Fruit fly (Drosophila melanogaster) Kc167 (cell line): ENCODE data around the gene CG6985.
A peak's percentile ranks its signal among the peaks of the same experiment; 100 is the strongest.

ENCODE experiments used
- Myc ChIP-seq: fragments of >200 bp; optimal IDR thresholded peaks from 2 replicates; lab custom pipeline; 2017; ENCODE audit warnings: missing external identifiers
- Sin3A ChIP-seq: fragments of >200 bp; optimal IDR thresholded peaks from 2 replicates; lab custom pipeline; 2018; ENCODE audit warnings: missing external identifiers
- h ChIP-seq: fragments of >200 bp; optimal IDR thresholded peaks from 3 replicates; lab custom pipeline; 2018; ENCODE audit warnings: missing external identifiers
- insv ChIP-seq: fragments of >200 bp; optimal IDR thresholded peaks from 3 replicates; lab custom pipeline; 2018; ENCODE audit warnings: missing external identifiers
- psq ChIP-seq: fragments of >200 bp; optimal IDR thresholded peaks from 2 replicates; lab custom pipeline; 2017; ENCODE audit warnings: missing external identifiers
- ttk ChIP-seq: sonication (Bioruptor generic); optimal IDR thresholded peaks from 2 replicates; lab custom pipeline; 2017; ENCODE audit warnings: missing external identifiers

CG6985 gene

DNA sequence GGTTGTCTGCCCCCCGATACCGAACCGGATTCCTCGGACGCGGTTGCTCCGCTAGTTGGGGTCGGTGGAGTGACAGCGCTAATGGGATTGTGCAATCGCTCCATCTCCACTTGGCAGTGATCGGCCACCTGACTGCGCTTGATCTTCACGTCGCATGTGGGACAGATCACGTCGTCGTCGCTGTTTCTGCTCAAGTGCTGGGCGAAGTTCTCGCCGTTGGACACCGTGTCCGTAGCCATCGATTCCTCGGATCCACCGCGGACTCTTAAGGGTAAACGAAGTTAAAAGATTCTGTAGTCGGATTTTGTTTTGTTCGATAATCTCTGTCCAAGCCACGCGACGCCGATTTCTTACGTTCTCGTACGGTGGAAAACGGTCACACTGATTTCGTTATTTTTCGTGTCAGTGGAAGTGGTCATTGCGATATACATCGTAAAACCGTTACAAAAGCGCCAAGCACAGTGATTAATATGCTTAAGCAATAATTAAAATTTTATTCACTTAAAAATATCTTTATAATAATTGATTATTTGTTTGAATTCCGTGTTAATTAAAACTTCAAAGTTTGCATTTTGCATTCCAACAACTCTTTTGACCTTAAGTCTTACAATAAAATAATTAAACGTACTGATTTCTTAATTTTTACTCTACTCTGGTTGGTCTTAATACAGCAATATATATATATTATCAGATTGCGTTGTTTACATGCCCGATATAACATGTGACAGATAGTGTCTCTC, 14.7 kb upstream of the CG6985 start, which contains the start of gene RNF220:
Gene RNF220 (minus strand): TSS at position 384 of the 740 bp plus-strand sequence.
- TF ChIP-seq psq (lab: Kevin White, UChicago) (peak; percentile 73), h (lab: Kevin White, UChicago) (no peak)

DNA sequence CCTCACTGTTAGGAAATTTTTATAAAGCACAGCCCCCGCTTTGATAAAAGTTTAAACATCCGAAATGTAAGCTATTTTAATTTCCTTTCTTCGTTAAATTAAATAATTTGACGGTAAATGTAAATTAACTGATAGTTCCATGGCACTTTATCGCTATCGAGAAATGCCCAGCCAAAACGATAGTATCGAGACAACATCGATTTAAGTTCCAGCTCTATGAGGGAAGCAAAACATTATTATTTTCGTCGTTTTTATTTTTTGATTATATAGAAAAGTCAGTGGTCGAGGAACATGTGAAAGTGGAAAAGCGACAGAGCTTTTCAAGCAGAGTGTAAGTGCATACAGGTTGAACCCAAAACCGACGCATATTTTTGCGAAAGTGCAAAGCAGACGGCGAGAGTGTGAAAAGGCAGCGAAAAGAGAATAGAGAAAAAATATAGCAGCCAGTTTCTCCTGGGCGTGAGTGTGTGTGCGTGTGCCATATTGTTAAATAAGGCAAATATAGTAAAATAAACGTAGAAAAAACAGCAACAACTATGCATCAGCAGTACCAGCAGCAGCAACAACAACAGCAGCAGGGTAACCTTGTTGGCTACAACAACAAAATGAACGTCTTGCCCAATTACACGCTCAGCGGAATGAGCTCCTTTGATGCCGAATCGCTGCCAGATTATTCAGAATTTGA, 14.0 kb upstream of the CG6985 start, which contains the start of gene CG45049:
Gene CG45049 (plus strand): TSS at position 197 of the 685 bp plus-strand sequence.
- TF ChIP-seq Myc (lab: Kevin White, UChicago) (no peak), insv (lab: Kevin White, UChicago) (no peak), psq (lab: Kevin White, UChicago) (no peak), h (lab: Kevin White, UChicago) (no peak), Sin3A (no peak), ttk (no peak)

dm6 chr3R:22727456-22727833, 13.5 kb upstream of the CG6985 start:
- TF ChIP-seq ttk = no peak

DNA sequence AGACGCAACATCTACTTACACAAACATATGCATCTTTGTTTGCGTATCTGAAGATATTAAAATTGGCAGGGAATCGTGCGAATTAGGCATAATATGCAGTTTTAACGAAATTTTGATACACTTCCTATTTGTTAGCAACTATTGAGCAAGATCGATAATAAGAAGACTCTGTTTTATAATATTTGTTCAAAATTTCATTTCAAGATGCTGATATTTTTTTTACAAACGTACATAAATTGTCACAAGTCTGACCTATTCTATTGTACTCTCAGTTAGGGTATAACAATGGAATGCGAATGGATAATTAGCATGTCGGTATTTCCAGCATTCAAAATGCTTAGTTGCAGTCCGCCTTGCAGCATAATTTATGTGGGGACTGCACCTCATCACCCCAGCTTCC, 13.1 kb upstream of the CG6985 start:
- TF ChIP-seq ttk (no peak), insv (lab: Kevin White, UChicago) (no peak), Sin3A (no peak)

dm6 chr3R:22732995-22733394, 8.0 kb upstream of the CG6985 start:
- no peak for TF ChIP-seq h (lab: Kevin White, UChicago)
- no peak for TF ChIP-seq insv (lab: Kevin White, UChicago)
- no peak for TF ChIP-seq psq (lab: Kevin White, UChicago)
- TF ChIP-seq Sin3A = no peak
- no peak for TF ChIP-seq Myc (lab: Kevin White, UChicago)
- no peak for TF ChIP-seq ttk

DNA sequence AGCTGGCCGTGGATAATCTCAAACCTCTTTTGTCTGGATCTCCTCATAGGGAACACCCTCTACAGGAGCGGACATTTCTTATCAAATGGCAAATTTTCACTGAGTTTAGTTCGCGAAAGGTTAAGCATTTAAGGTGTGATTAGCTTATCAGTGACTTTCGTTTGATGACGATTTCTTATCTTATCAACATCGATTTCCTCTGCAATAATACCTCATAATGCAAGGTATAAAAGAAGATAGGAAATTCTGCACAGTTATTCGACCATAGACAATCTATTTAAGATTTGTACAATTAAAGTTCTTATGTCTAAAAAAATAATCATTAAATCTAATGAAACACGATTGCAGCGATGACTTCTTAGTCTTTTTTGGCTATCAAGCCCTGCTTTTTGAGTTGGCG, 7.2 kb upstream of the CG6985 start, which contains the start of gene Takl2:
Gene Takl2 (minus strand): TSS at position 101 of the 400 bp plus-strand sequence.
- TF ChIP-seq h (lab: Kevin White, UChicago) = no peak
- no peak for TF ChIP-seq Sin3A
- TF ChIP-seq psq (lab: Kevin White, UChicago) = no peak
- no peak for TF ChIP-seq Myc (lab: Kevin White, UChicago)
- TF ChIP-seq ttk = no peak
- no peak for TF ChIP-seq insv (lab: Kevin White, UChicago)

dm6 chr3R:22745432-22745831, 4.5 kb downstream of the CG6985 start, which contains the start of the genes vret and HP1c:
TSS of gene vret (minus strand) at chr3R:22745581.
TSS of gene HP1c (plus strand) at chr3R:22745620.
- no peak for TF ChIP-seq ttk
- TF ChIP-seq psq (lab: Kevin White, UChicago) = no peak
- TF ChIP-seq Sin3A = no peak
- TF ChIP-seq Myc (lab: Kevin White, UChicago) = no peak
- TF ChIP-seq insv (lab: Kevin White, UChicago) = no peak
- TF ChIP-seq h (lab: Kevin White, UChicago) = no peak

DNA sequence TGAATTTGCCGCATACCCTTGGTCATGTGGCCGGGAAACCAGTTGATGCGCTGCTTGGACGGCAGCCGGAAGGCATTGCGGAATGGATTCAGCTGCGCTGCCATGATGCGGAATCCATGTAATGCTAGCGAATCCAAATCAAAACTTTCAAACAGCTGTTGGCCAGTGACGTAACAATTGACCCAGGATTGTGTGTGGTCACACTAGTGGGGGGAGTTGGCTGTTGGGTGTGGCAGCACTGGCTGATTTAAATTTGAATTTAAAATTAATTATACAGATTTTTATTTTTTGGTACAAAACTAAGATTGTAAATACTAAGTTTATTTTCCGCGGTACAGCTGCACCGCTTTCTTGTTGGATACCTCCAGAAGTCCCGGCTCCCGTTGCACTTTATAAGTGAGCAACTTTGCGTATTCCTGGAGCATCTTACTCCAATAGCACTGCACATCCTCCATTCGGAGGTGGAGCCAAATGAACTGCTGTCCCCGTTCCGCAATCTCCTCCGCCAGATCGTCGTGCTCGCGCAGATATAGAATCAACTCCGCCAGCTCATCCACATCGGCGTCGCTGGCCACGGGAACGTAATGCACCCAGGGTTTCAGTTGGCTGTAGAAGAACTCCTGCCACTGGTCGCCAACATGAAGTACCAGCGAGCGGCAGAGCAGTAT, 6.6 kb downstream of the CG6985 start, which contains the start of gene CG17141:
Gene CG17141 (minus strand): TSS at position 177 of the 668 bp plus-strand sequence.
- TF ChIP-seq Sin3A (no peak), Myc (lab: Kevin White, UChicago) (no peak), insv (lab: Kevin White, UChicago) (no peak), psq (lab: Kevin White, UChicago) (no peak), ttk (no peak), h (lab: Kevin White, UChicago) (no peak)

DNA sequence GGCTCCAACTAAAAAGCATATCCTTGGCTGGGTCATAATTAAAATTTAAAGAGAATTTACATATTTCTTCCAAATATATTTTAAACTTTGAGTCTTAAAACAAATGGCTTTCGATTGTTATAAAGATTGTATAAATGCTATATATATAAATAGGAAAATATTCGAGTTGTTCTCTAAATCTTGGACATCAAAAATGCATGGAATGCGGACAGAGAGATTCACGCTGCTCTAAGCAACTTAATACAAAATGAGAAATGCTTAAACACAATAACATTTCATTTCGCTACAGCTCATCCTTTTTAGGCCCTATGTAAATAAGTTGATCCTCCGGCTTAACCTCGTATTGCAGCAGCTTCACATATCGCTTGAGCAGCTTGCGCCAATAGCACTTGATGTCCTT, 8.0 kb downstream of the CG6985 start, which contains the start of gene CG31139:
Gene CG31139 (minus strand): TSS at position 101 of the 400 bp plus-strand sequence.
- TF ChIP-seq ttk (no peak), psq (lab: Kevin White, UChicago) (no peak), Sin3A (no peak), Myc (lab: Kevin White, UChicago) (no peak), insv (lab: Kevin White, UChicago) (no peak), h (lab: Kevin White, UChicago) (no peak)

dm6 chr3R:22750039-22750438, 9.1 kb downstream of the CG6985 start:
- TF ChIP-seq h (lab: Kevin White, UChicago) (no peak), ttk (no peak), insv (lab: Kevin White, UChicago) (no peak), Myc (lab: Kevin White, UChicago) (no peak), psq (lab: Kevin White, UChicago) (no peak)

DNA sequence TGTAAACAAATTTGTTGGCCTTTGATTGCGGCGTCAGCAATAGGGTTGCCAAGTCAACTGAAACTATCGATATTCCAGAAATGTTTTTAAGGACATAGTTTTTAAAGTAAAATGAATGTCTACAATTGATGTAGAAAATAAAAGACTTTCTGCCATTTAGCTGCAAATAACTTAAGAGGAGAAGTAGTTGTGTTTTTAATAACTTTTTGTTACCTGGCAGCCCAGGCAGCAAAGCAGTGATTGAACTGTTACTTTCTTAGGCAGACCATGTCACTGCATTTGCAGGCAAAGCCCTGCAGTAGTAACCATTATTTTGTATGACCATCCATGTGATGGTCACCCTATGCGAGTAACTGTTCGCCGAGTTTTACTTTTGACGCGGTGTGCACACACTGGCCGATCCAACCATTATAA, 9.6 kb downstream of the CG6985 start, which contains the start of the genes rumi, CG7029 and Usp12-46:
Gene rumi (minus strand): TSS at position 64 of the 414 bp plus-strand sequence.
Gene CG7029 (plus strand): TSS at position 368 of the 414 bp plus-strand sequence.
Gene Usp12-46 (plus strand): TSS at position 368 of the 414 bp plus-strand sequence.
- TF ChIP-seq ttk = no peak
- no peak for TF ChIP-seq psq (lab: Kevin White, UChicago)
- TF ChIP-seq Myc (lab: Kevin White, UChicago) = no peak
- TF ChIP-seq h (lab: Kevin White, UChicago) = no peak
- no peak for TF ChIP-seq Sin3A
- no peak for TF ChIP-seq insv (lab: Kevin White, UChicago)

dm6 chr3R:22751111-22751510, 10.2 kb downstream of the CG6985 start:
- TF ChIP-seq Sin3A = no peak
- TF ChIP-seq insv (lab: Kevin White, UChicago) = no peak
- TF ChIP-seq psq (lab: Kevin White, UChicago) = no peak
- TF ChIP-seq ttk = no peak
- TF ChIP-seq Myc (lab: Kevin White, UChicago) = no peak
- TF ChIP-seq h (lab: Kevin White, UChicago) = no peak
